Worm (Caenorhabditis elegans) whole organism, L4/young adult: ENCODE results near the gene Y39G8B.5.

Source experiments
- W03F9.2 ChIP-seq: fragments of 150-350 bp; optimal IDR thresholded peaks from 2 replicates; lab custom pipeline; 2014; ENCODE audit warnings: missing biosample characterization, missing genetic modification characterization
- dao-5 ChIP-seq: sonication (generic microtip); optimal IDR thresholded peaks from 2 replicates; lab custom pipeline; 2016; ENCODE audit warnings: missing genotype, missing genetic modification characterization, moderate library complexity, missing compliant biosample characterization
- him-1 ChIP-seq: sonication (generic microtip); optimal IDR thresholded peaks from 2 replicates; lab custom pipeline; 2016; ENCODE audit warnings: missing genotype, missing genetic modification reagents, missing genetic modification characterization, missing compliant biosample characterization

DNA sequence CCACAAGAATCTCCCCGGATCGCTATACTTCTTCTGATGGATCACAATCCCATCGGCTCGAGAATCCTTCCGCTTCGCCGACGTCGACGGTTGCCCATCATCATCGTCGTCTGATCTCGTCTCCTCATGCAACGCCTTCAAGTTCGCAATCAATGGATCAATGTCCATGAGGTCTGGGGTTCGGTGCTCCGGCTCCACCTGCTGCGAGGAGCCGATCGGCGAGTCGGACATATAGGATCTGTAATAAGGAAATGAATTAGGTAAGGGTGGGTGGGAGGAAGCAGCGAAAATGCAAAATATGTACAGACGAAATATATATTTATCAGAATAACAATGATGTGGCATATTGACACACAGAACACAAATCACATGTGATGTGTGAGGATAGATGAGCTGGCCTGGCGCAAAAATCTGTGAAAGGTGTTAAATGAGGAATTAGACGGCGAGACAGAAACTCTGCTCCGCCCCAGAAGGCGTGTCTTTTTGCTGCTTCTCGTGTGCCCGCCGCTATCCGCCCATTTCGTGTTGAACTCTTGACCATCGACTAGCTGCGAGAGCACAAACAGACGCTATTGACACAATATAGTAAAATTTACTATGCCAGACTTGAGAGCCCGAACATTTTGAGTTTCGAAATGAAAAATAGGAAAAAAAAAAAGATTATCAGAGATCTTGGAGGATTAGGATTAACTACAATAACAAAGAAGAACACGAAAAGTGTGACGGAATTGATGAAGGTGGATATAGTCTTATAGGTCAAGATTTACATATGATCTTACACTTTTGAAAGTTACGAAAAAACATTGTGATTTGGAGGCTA lies 46.1 kb upstream of the Y39G8B.5 start:
- TF ChIP-seq dao-5 (no peak), him-1 (tag; lab: Kevin White, UChicago) (no peak), W03F9.2 (tag; lab: Kevin White, UChicago) (no peak)
